Fruit fly (Drosophila melanogaster) whole organism, embryonic: Measurements from ENCODE around the gene Bx.

Experiments
- Ada2b ChIP-seq: fragments of 200-800 bp; sonication (Bioruptor generic); IDR thresholded peaks from 2 replicates; pipeline ENCODE4 v1.3.6; 2022; ENCODE audit warnings: missing biosample characterization, missing genetic modification characterization
- Bgb ChIP-seq: fragments of 200-800 bp; sonication (Bioruptor generic); IDR thresholded peaks from 2 replicates; pipeline ENCODE4 v1.3.6; 2022; ENCODE audit warnings: missing biosample characterization, missing genetic modification characterization; ENCODE audit not compliant: partially characterized antibody
- CG10321 ChIP-seq: fragments of 200-800 bp; sonication (Bioruptor generic); IDR thresholded peaks from 2 replicates; pipeline ENCODE4 v1.3.6; 2022; ENCODE audit warnings: missing biosample characterization, missing genetic modification characterization
- CG10543 ChIP-seq: fragments of 200-800 bp; sonication (Bioruptor generic); optimal IDR thresholded peaks from 3 replicates; lab custom pipeline; 2017; ENCODE audit warnings: missing biosample characterization, mild to moderate bottlenecking, missing genetic modification characterization, moderate library complexity
- CG12391 ChIP-seq: fragments of 200-800 bp; sonication (Bioruptor generic); optimal IDR thresholded peaks from 3 replicates; lab custom pipeline; 2018; ENCODE audit warnings: missing biosample characterization, mild to moderate bottlenecking, missing genetic modification characterization, moderate library complexity
- CG13775 ChIP-seq: fragments of 200-800 bp; sonication (Bioruptor generic); optimal IDR thresholded peaks from 3 replicates; lab custom pipeline; 2017; ENCODE audit warnings: missing biosample characterization, mild to moderate bottlenecking, missing genetic modification characterization
- CG17829 ChIP-seq: fragments of 200-800 bp; optimal IDR thresholded peaks from 2 replicates; lab custom pipeline; 2019; ENCODE audit warnings: missing biosample characterization, mild to moderate bottlenecking, missing genetic modification characterization, moderate library complexity
- CG18011 ChIP-seq: fragments of 200-800 bp; sonication (Bioruptor generic); optimal IDR thresholded peaks from 2 replicates; lab custom pipeline; 2017; ENCODE audit warnings: missing biosample characterization, missing genetic modification characterization, mild to moderate bottlenecking, moderate library complexity, missing genotype
- CG2889 ChIP-seq: fragments of 200-800 bp; sonication (Bioruptor generic); IDR thresholded peaks from 3 replicates; pipeline ENCODE4 v1.3.6; 2022; ENCODE audit warnings: missing biosample characterization, missing genetic modification characterization
- CG30020 ChIP-seq: fragments of 200-800 bp; optimal IDR thresholded peaks from 2 replicates; lab custom pipeline; 2019; ENCODE audit warnings: missing biosample characterization, mild to moderate bottlenecking, missing genetic modification characterization, moderate library complexity
- CG3065 ChIP-seq: fragments of 200-800 bp; sonication (Bioruptor generic); optimal IDR thresholded peaks from 2 replicates; lab custom pipeline; 2016; ENCODE audit warnings: missing biosample characterization, missing genetic modification characterization
- CG32532 ChIP-seq: fragments of 200-800 bp; sonication (Bioruptor generic); IDR thresholded peaks from 2 replicates; pipeline ENCODE4 v1.3.6; 2022; ENCODE audit warnings: missing biosample characterization, missing genetic modification characterization
- CG3726 ChIP-seq: fragments of 200-800 bp; sonication (Bioruptor generic); IDR thresholded peaks from 3 replicates; pipeline ENCODE4, ENCODE4 v1.3.6; 2022; ENCODE audit warnings: missing biosample characterization, missing genetic modification characterization
- CG4820 ChIP-seq: fragments of 200-800 bp; sonication (Bioruptor generic); optimal IDR thresholded peaks from 3 replicates; lab custom pipeline; 2016; ENCODE audit warnings: missing biosample characterization, missing genetic modification characterization
- CG6654 ChIP-seq: fragments of 200-800 bp; sonication (Bioruptor generic); optimal IDR thresholded peaks from 2 replicates; lab custom pipeline; 2017; ENCODE audit warnings: missing biosample characterization, mild to moderate bottlenecking, missing genetic modification characterization
- CG6854 ChIP-seq: fragments of 200-800 bp; sonication (Bioruptor generic); optimal IDR thresholded peaks from 3 replicates; lab custom pipeline; 2017; ENCODE audit warnings: missing biosample characterization, mild to moderate bottlenecking, missing genetic modification characterization
- Dfd ChIP-seq, 2 experiments: fragments of >200 bp; optimal IDR thresholded peaks; 2 replicates each; lab custom pipeline; 2017; ENCODE audit warnings: missing biosample characterization in 2 of 2, missing genetic modification characterization in 2 of 2
- E2f2 ChIP-seq: fragments of 200-800 bp; sonication (Bioruptor generic); IDR thresholded peaks from 2 replicates; pipeline ENCODE4 v1.3.6; 2022; ENCODE audit warnings: missing biosample characterization, missing genetic modification characterization
- GATAe ChIP-seq: fragments of 200-800 bp; sonication (Bioruptor generic); conservative IDR thresholded peaks from 2 replicates; pipeline ENCODE4 v1.3.6; 2022; ENCODE audit warnings: missing biosample characterization, missing genetic modification characterization
- HLH3B ChIP-seq: fragments of 200-800 bp; sonication (Bioruptor generic); IDR thresholded peaks from 2 replicates; pipeline ENCODE4 v1.3.6; 2022; ENCODE audit warnings: missing biosample characterization, missing genetic modification characterization
- MESR4 ChIP-seq: fragments of 200-800 bp; sonication (Bioruptor generic); optimal IDR thresholded peaks from 2 replicates; lab custom pipeline; 2018; ENCODE audit warnings: missing biosample characterization, mild to moderate bottlenecking, missing genetic modification characterization, moderate library complexity
- NC2α ChIP-seq: fragments of 200-800 bp; sonication (Bioruptor generic); optimal IDR thresholded peaks from 2 replicates; lab custom pipeline; 2016; ENCODE audit warnings: missing biosample characterization, missing genetic modification characterization
- Oli ChIP-seq: fragments of 200-800 bp; sonication (Bioruptor generic); optimal IDR thresholded peaks from 2 replicates; lab custom pipeline; 2018; ENCODE audit warnings: missing biosample characterization, mild to moderate bottlenecking, missing genetic modification characterization, moderate library complexity
- PHDP ChIP-seq: fragments of 200-800 bp; sonication (Bioruptor generic); optimal IDR thresholded peaks from 3 replicates; lab custom pipeline; 2018; ENCODE audit warnings: missing biosample characterization, mild to moderate bottlenecking, missing genetic modification characterization, moderate library complexity
- Pdp1 ChIP-seq, 2 experiments: fragments of 200-800 bp; sonication (Bioruptor generic); optimal IDR thresholded peaks; 3 replicates each; lab custom pipeline; 2016; ENCODE audit warnings: missing biosample characterization in 2 of 2, missing genetic modification characterization in 2 of 2, mild to moderate bottlenecking in 1 of 2, moderate library complexity in 1 of 2
- Sry-β ChIP-seq: fragments of 200-800 bp; sonication (Bioruptor generic); optimal IDR thresholded peaks from 2 replicates; lab custom pipeline; 2018; ENCODE audit warnings: missing biosample characterization, mild to moderate bottlenecking, missing genetic modification characterization, moderate library complexity
- Sry-δ ChIP-seq: fragments of 200-800 bp; sonication (Bioruptor generic); optimal IDR thresholded peaks from 2 replicates; lab custom pipeline; 2016; ENCODE audit warnings: missing biosample characterization, missing genetic modification characterization
- Xbp1 ChIP-seq: fragments of 200-800 bp; sonication (Bioruptor generic); optimal IDR thresholded peaks from 3 replicates; lab custom pipeline; 2016; ENCODE audit warnings: missing biosample characterization, mild to moderate bottlenecking, missing genetic modification characterization
- Xrp1 ChIP-seq: fragments of 200-800 bp; sonication (Bioruptor generic); IDR thresholded peaks from 2 replicates; pipeline ENCODE4 v1.3.6; 2022; ENCODE audit warnings: missing biosample characterization, missing genetic modification characterization
- ab ChIP-seq: fragments of 200-800 bp; sonication (Bioruptor generic); optimal IDR thresholded peaks from 2 replicates; lab custom pipeline; 2016; ENCODE audit warnings: missing biosample characterization, missing genetic modification characterization
- al ChIP-seq: fragments of 200-800 bp; sonication (Bioruptor generic); IDR thresholded peaks from 2 replicates; pipeline ENCODE4 v1.3.6; 2022; ENCODE audit warnings: missing biosample characterization, missing genetic modification characterization
- ato ChIP-seq: fragments of 200-800 bp; sonication (Bioruptor generic); IDR thresholded peaks from 2 replicates; pipeline ENCODE4 v1.3.6; 2022; ENCODE audit warnings: missing biosample characterization, missing genetic modification characterization; ENCODE audit not compliant: partially characterized antibody
- bowl ChIP-seq: fragments of 200-800 bp; sonication (Bioruptor generic); IDR thresholded peaks from 2 replicates; pipeline ENCODE4 v1.3.6; 2022; ENCODE audit warnings: missing biosample characterization, missing genetic modification characterization
- crp ChIP-seq, 2 experiments: fragments of 200-800 bp; sonication (Bioruptor generic); optimal IDR thresholded peaks; 2 replicates in 1 of 2; 3 replicates in 1 of 2; lab custom pipeline; 2017; ENCODE audit warnings: missing biosample characterization in 2 of 2, missing genetic modification characterization in 2 of 2, mild to moderate bottlenecking in 1 of 2, moderate library complexity in 1 of 2
- cwo ChIP-seq: fragments of 200-800 bp; sonication (Bioruptor generic); optimal IDR thresholded peaks from 3 replicates; lab custom pipeline; 2017; ENCODE audit warnings: missing biosample characterization, missing genetic modification characterization, mild to moderate bottlenecking, moderate library complexity, missing genetic modification reagents
- hb ChIP-seq: fragments of 200-800 bp; sonication (Bioruptor generic); IDR thresholded peaks from 3 replicates; pipeline ENCODE4 v1.3.6; 2022; ENCODE audit warnings: missing biosample characterization, missing genetic modification characterization; ENCODE audit not compliant: partially characterized antibody
- kah ChIP-seq: fragments of 200-800 bp; sonication (Bioruptor generic); optimal IDR thresholded peaks from 2 replicates; lab custom pipeline; 2018; ENCODE audit warnings: missing biosample characterization, mild to moderate bottlenecking, missing genetic modification characterization
- ken ChIP-seq: fragments of 200-800 bp; sonication (Bioruptor generic); IDR thresholded peaks from 3 replicates; pipeline ENCODE4 v1.3.6; 2022; ENCODE audit warnings: missing biosample characterization, missing genetic modification characterization
- knrl ChIP-seq: fragments of 200-800 bp; sonication (Bioruptor generic); IDR thresholded peaks from 3 replicates; pipeline ENCODE4 v1.3.6; 2022; ENCODE audit warnings: missing biosample characterization, missing genetic modification characterization; ENCODE audit not compliant: partially characterized antibody
- lbe ChIP-seq: fragments of 200-800 bp; sonication (Bioruptor generic); optimal IDR thresholded peaks from 2 replicates; lab custom pipeline; 2016; ENCODE audit warnings: missing biosample characterization, mild to moderate bottlenecking, missing genetic modification characterization
- mirr ChIP-seq: fragments of 200-800 bp; sonication (Bioruptor generic); optimal IDR thresholded peaks from 3 replicates; lab custom pipeline; 2018; ENCODE audit warnings: missing biosample characterization, mild to moderate bottlenecking, missing genetic modification characterization
- nerfin-2 ChIP-seq: fragments of 200-800 bp; sonication (Bioruptor generic); IDR thresholded peaks from 2 replicates; pipeline ENCODE4 v1.3.6; 2022; ENCODE audit warnings: missing biosample characterization, missing genetic modification characterization; ENCODE audit not compliant: partially characterized antibody
- odd ChIP-seq: fragments of 200-800 bp; sonication (Bioruptor generic); optimal IDR thresholded peaks from 2 replicates; lab custom pipeline; 2017; ENCODE audit warnings: missing biosample characterization, mild to moderate bottlenecking, missing genetic modification characterization
- peb ChIP-seq: fragments of 200-800 bp; sonication (Bioruptor generic); IDR thresholded peaks from 2 replicates; pipeline ENCODE4 v1.3.6; 2022; ENCODE audit warnings: missing biosample characterization, missing genetic modification characterization
- sc ChIP-seq, 3 experiments: fragments of >200 bp in 2 of 3; fragments of 200-800 bp in 1 of 3; sonication (Bioruptor generic) in 1 of 3; optimal IDR thresholded peaks; 2 replicates in 2 of 3; 3 replicates in 1 of 3; lab custom pipeline; 2017; ENCODE audit warnings: mild to moderate bottlenecking in 1 of 3, missing biosample characterization in 1 of 3, missing genetic modification characterization in 1 of 3, missing genetic modification reagents in 1 of 3
- sens-2 ChIP-seq: fragments of 200-800 bp; sonication (Bioruptor generic); IDR thresholded peaks from 2 replicates; pipeline ENCODE4 v1.3.6; 2022; ENCODE audit warnings: missing biosample characterization, missing genetic modification characterization
- ttk ChIP-seq: fragments of 200-800 bp; sonication (Bioruptor generic); IDR thresholded peaks from 2 replicates; pipeline ENCODE4 v2.1.2; 2022; ENCODE audit warnings: missing biosample characterization, missing genetic modification characterization
- vvl ChIP-seq: fragments of 200-800 bp; sonication (Bioruptor generic); IDR thresholded peaks from 2 replicates; pipeline ENCODE4 v1.3.6; 2022; ENCODE audit warnings: missing biosample characterization, missing genetic modification characterization
- wek ChIP-seq: fragments of 200-800 bp; sonication (Bioruptor generic); optimal IDR thresholded peaks from 3 replicates; lab custom pipeline; 2018; ENCODE audit warnings: missing biosample characterization, mild to moderate bottlenecking, missing genetic modification characterization, moderate library complexity

Gene Bx

dm6 chrX:18546785-18547184, 31.6 kb downstream of the Bx start (continued):
- peak; percentile 82 for TF ChIP-seq PHDP (tag; lab: Kevin White, UChicago)
- TF ChIP-seq CG17829 (tag; lab: Kevin White, UChicago), result peak; percentile 64
- TF ChIP-seq CG13775 (GFP tag; lab: Kevin White, UChicago), result peak; percentile 56
- peak; percentile 39 for TF ChIP-seq ab
- peak; percentile 77 to 78 for TF ChIP-seq Pdp1 (GFP tag; optimal IDR thresholded peaks at IDR 0.05; lab: Kevin White, UChicago)
- no peak for TF ChIP-seq hb (GFP tag; lab: Robert Waterston, UW)
- TF ChIP-seq CG18011 (GFP tag; lab: Kevin White, UChicago), result peak; percentile 44
- peak; percentile 58; the same call in 1 of the 2 replicates for TF ChIP-seq bowl (GFP tag; lab: Robert Waterston, UW)
- peak; percentile 87 for TF ChIP-seq Ada2b
- TF ChIP-seq CG4820 (GFP tag; lab: Kevin White, UChicago), result peak; percentile 55
- peak; percentile 46 for TF ChIP-seq CG6854 (GFP tag; lab: Kevin White, UChicago)
- TF ChIP-seq CG2889 (GFP tag; lab: Robert Waterston, UW), result peak; percentile 66; the same call in 2 of the 3 replicates
- TF ChIP-seq CG6654 (GFP tag; lab: Kevin White, UChicago), result peak; percentile 15
- TF ChIP-seq vvl, result peak; percentile 85
- TF ChIP-seq CG10321 (GFP tag; lab: Robert Waterston, UW), result peak; percentile 48; the same call in 1 of the 2 replicates
- TF ChIP-seq MESR4 (GFP tag; lab: Kevin White, UChicago), result no peak
- peak; percentile 27 for TF ChIP-seq Sry-δ (GFP tag; lab: Kevin White, UChicago)
- TF ChIP-seq knrl (GFP tag; lab: Robert Waterston, UW), result no peak
- TF ChIP-seq CG10543 (GFP tag; lab: Kevin White, UChicago), result peak; percentile 64
- no peak for TF ChIP-seq Bgb (GFP tag; lab: Robert Waterston, UW)
- TF ChIP-seq GATAe (GFP tag; lab: Robert Waterston, UW), result peak; percentile 45; the same call in 1 of the 2 replicates
- peak; percentile 87 for TF ChIP-seq Oli (tag; lab: Kevin White, UChicago)
- peak in 1 of 2 experiments; percentile 2 for TF ChIP-seq crp (GFP tag; optimal IDR thresholded peaks at IDR 0.05; lab: Kevin White, UChicago)
- no peak for TF ChIP-seq Dfd (GFP tag; optimal IDR thresholded peaks at IDR 0.05; lab: Kevin White, UChicago)
- peak; percentile 34 for TF ChIP-seq kah (GFP tag; lab: Kevin White, UChicago)
- TF ChIP-seq ato (GFP tag; lab: Robert Waterston, UW), result no peak
- peak; percentile 67; the same call in 2 of the 3 replicates for TF ChIP-seq ken (GFP tag; lab: Robert Waterston, UW)
- TF ChIP-seq CG12391, result peak; percentile 76
- TF ChIP-seq NC2α (GFP tag; lab: Kevin White, UChicago), result no peak
- no peak for TF ChIP-seq CG3726 (GFP tag; lab: Robert Waterston, UW)
- peak; percentile 55; the same call in 1 of the 2 replicates for TF ChIP-seq peb (GFP tag; lab: Robert Waterston, UW)
- TF ChIP-seq Sry-β, result no peak
- TF ChIP-seq ttk, result peak; percentile 79
- TF ChIP-seq CG3065 (GFP tag; lab: Kevin White, UChicago), result no peak
- no peak for TF ChIP-seq nerfin-2 (GFP tag; lab: Robert Waterston, UW)
- peak; percentile 52 for TF ChIP-seq lbe (GFP tag; lab: Kevin White, UChicago)
- peak; percentile 52 for TF ChIP-seq odd
- peak; percentile 41 for TF ChIP-seq wek (GFP tag; lab: Kevin White, UChicago)
- TF ChIP-seq Xbp1, result peak; percentile 81
- peak; percentile 85 for TF ChIP-seq HLH3B (GFP tag; lab: Robert Waterston, UW)
- peak; percentile 85 for TF ChIP-seq Xrp1
- TF ChIP-seq sc (optimal IDR thresholded peaks at IDR 0.05; lab: Kevin White, UChicago), result no peak
- peak; percentile 22 for TF ChIP-seq sc (GFP tag; optimal IDR thresholded peaks at IDR 0.05; lab: Kevin White, UChicago)
- TF ChIP-seq mirr (GFP tag; lab: Kevin White, UChicago), result peak; percentile 73
- peak; percentile 73 for TF ChIP-seq sens-2 (GFP tag; lab: Robert Waterston, UW)
- no peak for TF ChIP-seq CG30020 (tag; lab: Kevin White, UChicago)
- peak; percentile 53 for TF ChIP-seq E2f2 (GFP tag; lab: Robert Waterston, UW)
- peak; percentile 71 for TF ChIP-seq cwo (GFP tag; lab: Kevin White, UChicago)
- TF ChIP-seq CG32532 (GFP tag; lab: Robert Waterston, UW), result peak; percentile 88
- TF ChIP-seq al (GFP tag; lab: Robert Waterston, UW), result peak; percentile 86
